Worm (Caenorhabditis elegans) whole organism, late embryonic: ENCODE results near the gene sec-6.

Experiments
- C38D4.7 ChIP-seq: fragments of 200-800 bp; sonication (Bioruptor generic); optimal IDR thresholded peaks from 2 replicates; lab custom pipeline; 2018; ENCODE audit warnings: mild to moderate bottlenecking, missing genetic modification characterization, moderate library complexity, missing compliant biosample characterization
- ahr-1 ChIP-seq: sonication (generic microtip); optimal IDR thresholded peaks from 2 replicates; lab custom pipeline; 2016; ENCODE audit warnings: missing genetic modification characterization, missing compliant biosample characterization
- ceh-2 ChIP-seq: sonication (generic microtip); optimal IDR thresholded peaks from 2 replicates; lab custom pipeline; 2016; ENCODE audit warnings: missing genotype, missing genetic modification characterization, missing compliant biosample characterization
- ceh-22 ChIP-seq: sonication (generic microtip); optimal IDR thresholded peaks from 2 replicates; lab custom pipeline; 2017; ENCODE audit warnings: missing biosample characterization, missing genetic modification characterization
- ceh-24 ChIP-seq: sonication (generic microtip); optimal IDR thresholded peaks from 2 replicates; lab custom pipeline; 2016; ENCODE audit warnings: mild to moderate bottlenecking, missing genetic modification characterization, missing compliant biosample characterization
- dve-1 ChIP-seq: sonication (generic microtip); optimal IDR thresholded peaks from 2 replicates; lab custom pipeline; 2017; ENCODE audit warnings: antibody characterized with exemption, mild to moderate bottlenecking, missing genetic modification characterization, missing compliant biosample characterization
- elt-2 ChIP-seq: sonication (generic microtip); optimal IDR thresholded peaks from 2 replicates; lab custom pipeline; 2016; ENCODE audit warnings: missing genetic modification reagents, missing genetic modification characterization, missing compliant biosample characterization
- fkh-10 ChIP-seq: fragments of 150-350 bp; optimal IDR thresholded peaks from 2 replicates; lab custom pipeline; 2014; ENCODE audit warnings: missing biosample characterization, missing genetic modification reagents, missing genetic modification characterization
- pag-3 ChIP-seq: sonication (generic microtip); optimal IDR thresholded peaks from 2 replicates; lab custom pipeline; 2016; ENCODE audit warnings: missing compliant biosample characterization, missing genetic modification characterization, borderline replicate concordance
- pha-4 ChIP-seq: fragments of 150-350 bp; optimal IDR thresholded peaks from 2 replicates; lab custom pipeline; 2018; ENCODE audit warnings: missing biosample characterization, missing genetic modification reagents, missing genetic modification characterization
- syd-9 ChIP-seq: sonication (generic microtip); optimal IDR thresholded peaks from 2 replicates; lab custom pipeline; 2016; ENCODE audit warnings: mild to moderate bottlenecking, missing genetic modification characterization, moderate library complexity, missing compliant biosample characterization
- ttx-3 ChIP-seq: sonication (generic microtip); optimal IDR thresholded peaks from 2 replicates; lab custom pipeline; 2016; ENCODE audit warnings: missing genetic modification reagents, missing genetic modification characterization, missing compliant biosample characterization
- unc-86 ChIP-seq: sonication (generic microtip); optimal IDR thresholded peaks from 2 replicates; lab custom pipeline; 2016; ENCODE audit warnings: missing genetic modification characterization, missing compliant biosample characterization

DNA sequence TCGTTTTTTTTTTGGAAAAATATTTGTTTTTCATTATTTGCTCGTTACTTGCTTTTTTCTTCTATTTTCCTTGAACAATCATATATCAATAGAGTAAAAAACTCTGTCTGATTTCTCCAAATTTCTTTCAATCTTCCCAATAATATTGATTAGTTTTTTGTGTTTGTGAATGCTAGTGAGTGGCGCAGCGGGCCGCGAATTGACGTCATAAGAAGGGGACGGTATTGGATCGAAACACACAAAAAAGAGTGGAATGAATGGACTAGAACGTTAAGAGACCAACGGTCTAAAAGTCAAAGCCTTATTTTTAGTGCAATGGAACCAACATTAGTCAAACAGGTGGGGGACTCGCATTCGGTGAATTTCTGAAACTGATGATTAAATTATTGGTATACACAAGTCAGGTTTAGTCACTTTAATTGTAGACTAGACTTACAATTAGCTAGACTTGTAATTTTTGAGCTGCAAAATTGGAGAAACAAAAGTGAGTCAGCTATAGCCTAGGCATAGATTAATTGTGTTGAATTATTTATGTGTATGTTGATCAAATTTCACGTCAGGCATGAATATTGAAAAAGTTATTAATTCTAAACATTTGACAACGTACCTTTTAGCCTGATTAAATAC lies 27.6 kb upstream of the sec-6 start:
- TF ChIP-seq dve-1 (tag; lab: Kevin White, UChicago) = no peak
- TF ChIP-seq pag-3 (tag; lab: Kevin White, UChicago) = no peak
- no peak for TF ChIP-seq ceh-22 (tag; lab: Kevin White, UChicago)
- TF ChIP-seq elt-2 = no peak
- TF ChIP-seq C38D4.7 = no peak
- TF ChIP-seq ceh-24 = no peak
- no peak for TF ChIP-seq unc-86
- no peak for TF ChIP-seq ttx-3 (tag; lab: Kevin White, UChicago)
- no peak for TF ChIP-seq pha-4 (tag; lab: Kevin White, UChicago)
- TF ChIP-seq ahr-1 (tag; lab: Kevin White, UChicago) = no peak
- TF ChIP-seq syd-9 (tag; lab: Kevin White, UChicago) = no peak
- no peak for TF ChIP-seq fkh-10 (GFP tag; lab: Kevin White, UChicago)
- TF ChIP-seq ceh-2 (tag; lab: Kevin White, UChicago) = no peak
